ENCODE assay signal across 5 fruit fly cellular contexts in genomic region chr3L:14071621-14072020, dm6.
TF ChIP-seq lines count a peak whose summit lies in the region.

Pex1 (plus strand) TSS chr3L:14071892.

- TF ChIP-seq CTCF in whole organism, embryonic (GFP tag; optimal IDR thresholded peaks at IDR 0.05; lab: Kevin White, UChicago), result no peak

TF ChIP-seq in whole organism, adult, 20 proteins besides CTCF, POLR2A, EP300 and RAD21:
- TF ChIP-seq bab1 (GFP tag; optimal IDR thresholded peaks at IDR 0.05; lab: Kevin White, UChicago) (peak; percentile 63), toe (GFP tag; optimal IDR thresholded peaks at IDR 0.05; lab: Kevin White, UChicago) (no peak), CG7045 (GFP tag; optimal IDR thresholded peaks at IDR 0.05; lab: Kevin White, UChicago) (no peak), ovo (GFP tag; optimal IDR thresholded peaks at IDR 0.05; lab: Kevin White, UChicago) (no peak), CG5204 (GFP tag; optimal IDR thresholded peaks at IDR 0.05; lab: Kevin White, UChicago) (no peak), tj (GFP tag; optimal IDR thresholded peaks at IDR 0.05; lab: Kevin White, UChicago) (peak; percentile 60), Mnt (GFP tag; optimal IDR thresholded peaks at IDR 0.05; lab: Kevin White, UChicago) (no peak), pad (GFP tag; optimal IDR thresholded peaks at IDR 0.05; lab: Kevin White, UChicago) (no peak)
TF ChIP-seq in whole organism, adult: peak in this region for 2.

TF ChIP-seq in whole organism, embryonic, 481 proteins besides CTCF, POLR2A, EP300 and RAD21 (continues in another document):
- TF ChIP-seq CG34422 (GFP tag; IDR thresholded peaks at IDR 0.05; lab: Robert Waterston, UW), result peak; percentile 57; the same call in 2 of the 3 replicates
- peak; percentile 78 for TF ChIP-seq knrl (GFP tag; IDR thresholded peaks at IDR 0.05; lab: Robert Waterston, UW; ENCODE audit: partially characterized antibody)
- no peak for TF ChIP-seq CG1602 (GFP tag; optimal IDR thresholded peaks at IDR 0.05; lab: Kevin White, UChicago)
- peak; percentile 42 for TF ChIP-seq Blimp-1 (GFP tag; optimal IDR thresholded peaks at IDR 0.05; lab: Kevin White, UChicago)
- TF ChIP-seq CG31388 (GFP tag; optimal IDR thresholded peaks at IDR 0.05; lab: Kevin White, UChicago), result no peak
- no peak for TF ChIP-seq seq (GFP tag; IDR thresholded peaks at IDR 0.05; lab: Robert Waterston, UW)
- peak; percentile 69 for TF ChIP-seq pzg (GFP tag; optimal IDR thresholded peaks at IDR 0.05; lab: Kevin White, UChicago)
- TF ChIP-seq mam (GFP tag; optimal IDR thresholded peaks at IDR 0.05; lab: Kevin White, UChicago), result peak; percentile 20
- TF ChIP-seq org-1 (GFP tag; optimal IDR thresholded peaks at IDR 0.05; lab: Kevin White, UChicago), result no peak
- TF ChIP-seq ci (GFP tag; IDR thresholded peaks at IDR 0.05; lab: Robert Waterston, UW), result no peak
- no peak for TF ChIP-seq Ravus (GFP tag; IDR thresholded peaks at IDR 0.05; lab: Robert Waterston, UW)
- TF ChIP-seq CG9797 (GFP tag; optimal IDR thresholded peaks at IDR 0.05; lab: Kevin White, UChicago), result peak; percentile 22
- peak; percentile 88 for TF ChIP-seq kah (GFP tag; optimal IDR thresholded peaks at IDR 0.05; lab: Kevin White, UChicago)
- peak; percentile 54 for TF ChIP-seq YL-1 (GFP tag; optimal IDR thresholded peaks at IDR 0.05; lab: Kevin White, UChicago)
- TF ChIP-seq CG7963 (GFP tag; IDR thresholded peaks at IDR 0.05; lab: Robert Waterston, UW; ENCODE audit: partially characterized antibody), result no peak; the same call in 2 of the 3 replicates
- TF ChIP-seq CG12659 (GFP tag; optimal IDR thresholded peaks at IDR 0.05; lab: Kevin White, UChicago), result peak; percentile 20
- TF ChIP-seq Camta (GFP tag; optimal IDR thresholded peaks at IDR 0.05; lab: Kevin White, UChicago), result no peak
- TF ChIP-seq CG10274 (GFP tag; optimal IDR thresholded peaks at IDR 0.05; lab: Kevin White, UChicago), result no peak
- TF ChIP-seq CG13287 (GFP tag; IDR thresholded peaks at IDR 0.05; lab: Robert Waterston, UW; ENCODE audit: partially characterized antibody), result peak; percentile 90

TF ChIP-seq in whole organism, prepupa, 60 proteins besides CTCF, POLR2A, EP300 and RAD21:
- peak; percentile 79 for TF ChIP-seq svp (GFP tag; lab: Kevin White, UChicago)
- TF ChIP-seq vri (GFP tag; optimal IDR thresholded peaks at IDR 0.05; lab: Kevin White, UChicago), result peak; percentile 44
- TF ChIP-seq esn (GFP tag; optimal IDR thresholded peaks at IDR 0.05; lab: Kevin White, UChicago), result peak; percentile 22
- TF ChIP-seq Sox14 (GFP tag; optimal IDR thresholded peaks at IDR 0.05; lab: Kevin White, UChicago), result peak; percentile 17
- no peak for TF ChIP-seq achi (GFP tag; optimal IDR thresholded peaks at IDR 0.05; lab: Kevin White, UChicago)
- no peak for TF ChIP-seq CG10631 (GFP tag; optimal IDR thresholded peaks at IDR 0.05; lab: Kevin White, UChicago)
- peak; percentile 8 for TF ChIP-seq Met (GFP tag; optimal IDR thresholded peaks at IDR 0.05; lab: Kevin White, UChicago)
- TF ChIP-seq Blimp-1 (GFP tag; optimal IDR thresholded peaks at IDR 0.05; lab: Kevin White, UChicago), result peak; percentile 38
- no peak for TF ChIP-seq Smox (GFP tag; optimal IDR thresholded peaks at IDR 0.05; lab: Kevin White, UChicago)
- TF ChIP-seq Eip78C (GFP tag; lab: Kevin White, UChicago), result peak; percentile 65
- TF ChIP-seq CG3032 (tag; optimal IDR thresholded peaks at IDR 0.05; lab: Kevin White, UChicago), result peak; percentile 23

TF ChIP-seq in whole organism, pupa, 21 proteins besides CTCF, POLR2A, EP300 and RAD21:
- no peak for TF ChIP-seq CG9948 (tag; optimal IDR thresholded peaks at IDR 0.05; lab: Kevin White, UChicago)
- peak; percentile 79 for TF ChIP-seq CG12605 (GFP tag; IDR thresholded peaks at IDR 0.05; lab: Robert Waterston, UW)
- 0 out of 3 replicates have a peak, but pooled peaks have one; percentile 25 for TF ChIP-seq CG4496 (GFP tag; IDR thresholded peaks at IDR 0.05; lab: Robert Waterston, UW)

TF ChIP-seq in whole organism, wandering third instar larva, 38 proteins besides CTCF, POLR2A, EP300 and RAD21:
- TF ChIP-seq sage (GFP tag; optimal IDR thresholded peaks at IDR 0.05; lab: Kevin White, UChicago) (peak; percentile 2), br (GFP tag; optimal IDR thresholded peaks at IDR 0.05; lab: Kevin White, UChicago) (no peak), dl (GFP tag; optimal IDR thresholded peaks at IDR 0.05; lab: Kevin White, UChicago; ENCODE audit: insufficient read depth in 1 of 2, partially characterized antibody in 2 of 2) (no peak), Dfd (GFP tag; optimal IDR thresholded peaks at IDR 0.05; lab: Kevin White, UChicago) (no peak), Hnf4 (GFP tag; optimal IDR thresholded peaks at IDR 0.05; lab: Kevin White, UChicago) (no peak), CrebA (GFP tag; optimal IDR thresholded peaks at IDR 0.05; lab: Kevin White, UChicago; ENCODE audit: borderline replicate concordance) (peak; percentile 13), jim (GFP tag; optimal IDR thresholded peaks at IDR 0.05; lab: Kevin White, UChicago) (no peak), Myc (optimal IDR thresholded peaks at IDR 0.05; lab: Kevin White, UChicago) (peak; percentile 72), psq (GFP tag; optimal IDR thresholded peaks at IDR 0.05; lab: Kevin White, UChicago) (no peak)
